Worm (Caenorhabditis elegans) whole organism, L1 larva: ENCODE measurements around the gene swt-4.
A peak's percentile ranks its signal among the peaks of the same experiment; 100 is the strongest.

Source experiments
- C04F5.9 ChIP-seq: sonication (generic microtip); optimal IDR thresholded peaks from 2 replicates; lab custom pipeline; 2016; ENCODE audit warnings: missing genetic modification characterization, missing compliant biosample characterization
- C16A3.4 ChIP-seq: fragments of 150-350 bp; optimal IDR thresholded peaks from 2 replicates; lab custom pipeline; 2014; ENCODE audit warnings: missing biosample characterization, missing genetic modification characterization
- aha-1 ChIP-seq: fragments of 150-350 bp; optimal IDR thresholded peaks from 2 replicates; lab custom pipeline; 2014; ENCODE audit warnings: missing biosample characterization, missing genetic modification characterization
- alr-1 ChIP-seq: fragments of 200-800 bp; sonication (Bioruptor generic); optimal IDR thresholded peaks from 2 replicates; lab custom pipeline; 2018; ENCODE audit warnings: borderline replicate concordance, mild to moderate bottlenecking, missing genetic modification characterization, missing compliant biosample characterization
- blmp-1 ChIP-seq: fragments of 150-350 bp; optimal IDR thresholded peaks from 2 replicates; lab custom pipeline; 2014; ENCODE audit warnings: missing biosample characterization, missing genetic modification characterization
- ceh-8 ChIP-seq: fragments of 200-800 bp; sonication (Bioruptor generic); optimal IDR thresholded peaks from 2 replicates; lab custom pipeline; 2018; ENCODE audit warnings: mild to moderate bottlenecking, missing genetic modification characterization, moderate library complexity, missing compliant biosample characterization
- ceh-82 ChIP-seq, 3 experiments: fragments of 150-350 bp in 1 of 3; sonication (generic microtip) in 2 of 3; optimal IDR thresholded peaks; 2 replicates each; lab custom pipeline; 2014 to 2017; ENCODE audit warnings: missing biosample characterization in 3 of 3, missing genetic modification characterization in 3 of 3
- ceh-88 ChIP-seq: fragments of 200-800 bp; sonication (Bioruptor generic); IDR thresholded peaks from 2 replicates; pipeline ENCODE4 v1.3.6; 2022; ENCODE audit warnings: missing genetic modification characterization, missing compliant biosample characterization
- ceh-90 ChIP-seq: sonication (generic microtip); optimal IDR thresholded peaks from 2 replicates; lab custom pipeline; 2016; ENCODE audit warnings: missing genetic modification characterization, missing compliant biosample characterization
- dpl-1 ChIP-seq, 3 experiments: fragments of 150-350 bp in 2 of 3; sonication (generic microtip) in 1 of 3; optimal IDR thresholded peaks; 2 replicates each; lab custom pipeline; 2014 to 2017; ENCODE audit warnings: missing biosample characterization in 3 of 3, missing genetic modification characterization in 3 of 3, missing genetic modification reagents in 3 of 3
- dsc-1 ChIP-seq: sonication (generic microtip); optimal IDR thresholded peaks from 2 replicates; lab custom pipeline; 2016; ENCODE audit warnings: mild to moderate bottlenecking, missing genetic modification characterization, missing compliant biosample characterization
- efl-1 ChIP-seq, 4 experiments: fragments of 150-350 bp; optimal IDR thresholded peaks in 3 of 4; peaks in 1 of 4; 1 replicate in 1 of 4; 2 replicates in 3 of 4; lab custom pipeline; 2014; ENCODE audit warnings: missing biosample characterization in 2 of 4, missing genetic modification characterization in 2 of 4, missing genetic modification reagents in 2 of 4
- efl-3 ChIP-seq: fragments of 200-800 bp; sonication (Bioruptor generic); optimal IDR thresholded peaks from 2 replicates; lab custom pipeline; 2018; ENCODE audit warnings: mild to moderate bottlenecking, missing genetic modification characterization, missing compliant biosample characterization
- elt-3 ChIP-seq, 6 experiments: fragments of 150-350 bp in 1 of 6; sonication (generic microtip); optimal IDR thresholded peaks; 2 replicates each; lab custom pipeline; 2017 to 2018; ENCODE audit warnings: missing biosample characterization in 6 of 6, missing genetic modification characterization in 6 of 6, inconsistent platforms in 1 of 6
- ets-5 ChIP-seq: fragments of 200-800 bp; sonication (Bioruptor generic); IDR thresholded peaks from 2 replicates; pipeline ENCODE4 v1.3.6; 2022; ENCODE audit warnings: missing genetic modification characterization, missing compliant biosample characterization
- fkh-10 ChIP-seq: sonication (generic microtip); optimal IDR thresholded peaks from 2 replicates; lab custom pipeline; 2017; ENCODE audit warnings: missing biosample characterization, missing genetic modification reagents, missing genetic modification characterization
- fkh-8 ChIP-seq: sonication (generic microtip); optimal IDR thresholded peaks from 2 replicates; lab custom pipeline; 2016; ENCODE audit warnings: mild to moderate bottlenecking, missing genetic modification characterization, missing compliant biosample characterization
- grh-1 ChIP-seq: fragments of 200-800 bp; sonication (Bioruptor generic); IDR thresholded peaks from 2 replicates; pipeline ENCODE4 v1.3.6; 2022; ENCODE audit warnings: missing genetic modification reagents, missing genetic modification characterization, missing compliant biosample characterization
- hlh-17 ChIP-seq: fragments of 200-800 bp; sonication (Bioruptor generic); optimal IDR thresholded peaks from 2 replicates; lab custom pipeline; 2018; ENCODE audit warnings: missing genetic modification characterization, mild to moderate bottlenecking, missing compliant biosample characterization, moderate library complexity, borderline replicate concordance
- hpl-2 ChIP-seq: fragments of 150-350 bp; optimal IDR thresholded peaks from 2 replicates; lab custom pipeline; 2014; ENCODE audit warnings: missing biosample characterization, missing genetic modification reagents, missing genetic modification characterization
- jun-1 ChIP-seq: fragments of 150-350 bp; optimal IDR thresholded peaks from 2 replicates; lab custom pipeline; 2014; ENCODE audit warnings: missing biosample characterization, missing genetic modification reagents, missing genetic modification characterization
- lin-14 ChIP-seq: fragments of 200-800 bp; sonication (Bioruptor generic); optimal IDR thresholded peaks from 2 replicates; lab custom pipeline; 2018; ENCODE audit warnings: mild to moderate bottlenecking, missing genetic modification characterization, moderate library complexity, missing compliant biosample characterization
- mab-9 ChIP-seq: fragments of 200-800 bp; sonication (Bioruptor generic); IDR thresholded peaks from 2 replicates; pipeline ENCODE4 v1.3.6; 2022; ENCODE audit warnings: missing genetic modification reagents, missing genetic modification characterization, missing compliant biosample characterization
- nhr-11 ChIP-seq: fragments of 150-350 bp; optimal IDR thresholded peaks from 2 replicates; lab custom pipeline; 2014; ENCODE audit warnings: missing biosample characterization, missing genetic modification characterization
- nhr-19 ChIP-seq: fragments of 200-800 bp; sonication (Bioruptor generic); conservative IDR thresholded peaks from 2 replicates; pipeline ENCODE4 v1.3.6; 2022; ENCODE audit warnings: missing genetic modification characterization, missing compliant biosample characterization
- nhr-237 ChIP-seq: fragments of 150-350 bp; optimal IDR thresholded peaks from 2 replicates; lab custom pipeline; 2014; ENCODE audit warnings: missing biosample characterization, missing genetic modification characterization
- nhr-28 ChIP-seq: fragments of 150-350 bp; optimal IDR thresholded peaks from 2 replicates; lab custom pipeline; 2014; ENCODE audit warnings: missing biosample characterization, missing genetic modification characterization
- nhr-47 ChIP-seq: sonication (generic microtip); optimal IDR thresholded peaks from 2 replicates; lab custom pipeline; 2016; ENCODE audit warnings: mild to moderate bottlenecking, missing genetic modification characterization, moderate library complexity, missing compliant biosample characterization
- nhr-71 ChIP-seq: sonication (generic microtip); optimal IDR thresholded peaks from 2 replicates; lab custom pipeline; 2016; ENCODE audit warnings: mild to moderate bottlenecking, missing genetic modification characterization, moderate library complexity, missing compliant biosample characterization
- nhr-76 ChIP-seq: sonication (generic microtip); optimal IDR thresholded peaks from 2 replicates; lab custom pipeline; 2017; ENCODE audit warnings: missing biosample characterization, missing genetic modification characterization
- nhr-84 ChIP-seq: sonication (generic microtip); optimal IDR thresholded peaks from 2 replicates; lab custom pipeline; 2017; ENCODE audit warnings: missing biosample characterization, missing genetic modification characterization
- nhr-90 ChIP-seq: sonication (generic microtip); optimal IDR thresholded peaks from 2 replicates; lab custom pipeline; 2016; ENCODE audit warnings: mild to moderate bottlenecking, missing genetic modification characterization, missing compliant biosample characterization; ENCODE audit not compliant: poor library complexity
- pag-3 ChIP-seq: sonication (generic microtip); optimal IDR thresholded peaks from 2 replicates; lab custom pipeline; 2017; ENCODE audit warnings: missing genetic modification characterization, mild to moderate bottlenecking, missing compliant biosample characterization, antibody characterized with exemption, borderline replicate concordance; ENCODE audit not compliant: insufficient read depth
- pax-3 ChIP-seq: fragments of 200-800 bp; sonication (Bioruptor generic); optimal IDR thresholded peaks from 2 replicates; lab custom pipeline; 2018; ENCODE audit warnings: mild to moderate bottlenecking, missing genetic modification characterization, moderate library complexity, missing compliant biosample characterization
- rnt-1 ChIP-seq: sonication (generic microtip); optimal IDR thresholded peaks from 2 replicates; lab custom pipeline; 2016; ENCODE audit warnings: mild to moderate bottlenecking, missing genetic modification characterization, moderate library complexity, missing compliant biosample characterization
- skn-1 ChIP-seq: fragments of 150-350 bp; optimal IDR thresholded peaks from 2 replicates; lab custom pipeline; 2014; ENCODE audit warnings: missing biosample characterization, missing genetic modification characterization
- snpc-4 ChIP-seq: fragments of 150-350 bp; optimal IDR thresholded peaks from 2 replicates; lab custom pipeline; 2014; ENCODE audit warnings: missing biosample characterization, missing genetic modification characterization
- snu-23 ChIP-seq: sonication (generic microtip); optimal IDR thresholded peaks from 2 replicates; lab custom pipeline; 2016; ENCODE audit warnings: missing genetic modification characterization, missing compliant biosample characterization
- sptf-1 ChIP-seq: fragments of 150-350 bp; optimal IDR thresholded peaks from 2 replicates; lab custom pipeline; 2014; ENCODE audit warnings: missing biosample characterization, missing genetic modification characterization
- swsn-7 ChIP-seq: sonication (generic microtip); optimal IDR thresholded peaks from 2 replicates; lab custom pipeline; 2016; ENCODE audit warnings: missing genetic modification characterization, missing compliant biosample characterization
- tbx-2 ChIP-seq: sonication (generic microtip); optimal IDR thresholded peaks from 2 replicates; lab custom pipeline; 2016; ENCODE audit warnings: missing genetic modification characterization, missing compliant biosample characterization
- tlp-1 ChIP-seq: fragments of 150-350 bp; optimal IDR thresholded peaks from 2 replicates; lab custom pipeline; 2014; ENCODE audit warnings: missing biosample characterization, missing genetic modification characterization
- unc-62 ChIP-seq: fragments of 150-350 bp; optimal IDR thresholded peaks from 2 replicates; lab custom pipeline; 2014; ENCODE audit warnings: missing biosample characterization, missing genetic modification reagents, missing genetic modification characterization
- unc-86 ChIP-seq: sonication (generic microtip); optimal IDR thresholded peaks from 2 replicates; lab custom pipeline; 2016; ENCODE audit warnings: missing genetic modification characterization, missing compliant biosample characterization
- unc-98 ChIP-seq: fragments of 200-800 bp; sonication (Bioruptor generic); IDR thresholded peaks from 2 replicates; pipeline ENCODE4 v1.3.6; 2022; ENCODE audit warnings: missing genetic modification characterization, missing compliant biosample characterization
- vab-15 ChIP-seq: sonication (generic microtip); optimal IDR thresholded peaks from 2 replicates; lab custom pipeline; 2017; ENCODE audit warnings: missing genotype, mild to moderate bottlenecking, missing genetic modification characterization, missing compliant biosample characterization
- zag-1 ChIP-seq: fragments of 150-350 bp; optimal IDR thresholded peaks from 2 replicates; lab custom pipeline; 2014; ENCODE audit warnings: missing biosample characterization, missing genetic modification characterization
- zip-4 ChIP-seq: fragments of 200-800 bp; sonication (Bioruptor generic); optimal IDR thresholded peaks from 2 replicates; lab custom pipeline; 2018; ENCODE audit warnings: mild to moderate bottlenecking, missing genetic modification characterization, moderate library complexity, missing compliant biosample characterization
- ztf-11 ChIP-seq, 2 experiments: sonication (generic microtip); optimal IDR thresholded peaks; 2 replicates each; lab custom pipeline; 2016 to 2017; ENCODE audit warnings: missing genetic modification characterization in 2 of 2, missing biosample characterization in 1 of 2, missing compliant biosample characterization in 1 of 2

Gene swt-4

ce11 chrIII:10634576-10634975 is 5.6 kb upstream of the swt-4 start:
- no peak for TF ChIP-seq nhr-47 (tag; lab: Kevin White, UChicago)
- no peak for TF ChIP-seq dpl-1 (GFP tag; optimal IDR thresholded peaks at IDR 0.05; lab: Kevin White, UChicago)
- TF ChIP-seq nhr-19 (GFP tag; lab: Robert Waterston, UW), result no peak
- TF ChIP-seq pax-3 (tag; lab: Kevin White, UChicago), result no peak
- no peak for TF ChIP-seq mab-9
- no peak for TF ChIP-seq blmp-1
- peak; percentile 51 for TF ChIP-seq rnt-1
- no peak for TF ChIP-seq sptf-1
- no peak for TF ChIP-seq efl-1 (optimal IDR thresholded peaks at IDR 0.05; lab: Kevin White, UChicago)
- peak in 1 of 2 experiments; percentile 53 for TF ChIP-seq efl-1 (GFP tag; optimal IDR thresholded peaks at IDR 0.05 in 1 of 2; lab: Kevin White, UChicago)
- TF ChIP-seq nhr-84 (tag; lab: Kevin White, UChicago), result no peak
- TF ChIP-seq C04F5.9 (tag; lab: Kevin White, UChicago), result no peak
- no peak for TF ChIP-seq ets-5
- TF ChIP-seq pag-3 (tag; lab: Kevin White, UChicago), result no peak
- TF ChIP-seq dsc-1 (tag; lab: Kevin White, UChicago), result no peak
- no peak for TF ChIP-seq aha-1 (tag; lab: Kevin White, UChicago)
- TF ChIP-seq grh-1 (GFP tag; lab: Robert Waterston, UW), result no peak
- peak in 1 of 3 experiments; percentile 2 for TF ChIP-seq ceh-82 (tag; optimal IDR thresholded peaks at IDR 0.05; lab: Kevin White, UChicago)
- TF ChIP-seq nhr-90 (tag; lab: Kevin White, UChicago), result no peak
- TF ChIP-seq lin-14 (GFP tag; lab: Kevin White, UChicago), result no peak
- no peak for TF ChIP-seq alr-1 (tag; lab: Kevin White, UChicago)
- no peak for TF ChIP-seq C16A3.4 (tag; lab: Kevin White, UChicago)

ce11 chrIII:10634034-10634433 is 5.1 kb upstream of the swt-4 start:
- TF ChIP-seq grh-1 (GFP tag; lab: Robert Waterston, UW) (peak; percentile 86), unc-98 (GFP tag; lab: Robert Waterston, UW) (peak; percentile 59), ceh-8 (peak; percentile 98), snu-23 (GFP tag; lab: Kevin White, UChicago) (peak; percentile 86), snpc-4 (tag; lab: Kevin White, UChicago) (peak; percentile 77), efl-3 (GFP tag; lab: Kevin White, UChicago) (no peak), unc-62 (GFP tag; lab: Kevin White, UChicago) (no peak), nhr-11 (tag; lab: Kevin White, UChicago) (peak; percentile 68), ceh-88 (GFP tag; lab: Robert Waterston, UW) (peak; percentile 52; the same call in 1 of the 2 replicates), jun-1 (peak; percentile 87), unc-86 (tag; lab: Kevin White, UChicago) (peak; percentile 91), pag-3 (tag; lab: Kevin White, UChicago) (no peak), swsn-7 (tag; lab: Kevin White, UChicago) (peak; percentile 92), nhr-76 (tag; lab: Kevin White, UChicago) (no peak), nhr-28 (no peak), elt-3 (tag; optimal IDR thresholded peaks at IDR 0.05; lab: Kevin White, UChicago) (peak in 2 of 6 experiments; percentile 28 to 56), tlp-1 (no peak), ztf-11 (tag; optimal IDR thresholded peaks at IDR 0.05; lab: Kevin White, UChicago) (peak in 1 of 2 experiments; percentile 82), efl-1 (optimal IDR thresholded peaks at IDR 0.05; lab: Kevin White, UChicago) (peak; percentile 75 to 82), efl-1 (GFP tag; optimal IDR thresholded peaks at IDR 0.05 in 1 of 2; lab: Kevin White, UChicago) (peak in 1 of 2 experiments; percentile 61), aha-1 (tag; lab: Kevin White, UChicago) (peak; percentile 91), ceh-90 (no peak), hpl-2 (GFP tag; lab: Kevin White, UChicago) (no peak), vab-15 (tag; lab: Kevin White, UChicago) (no peak), nhr-71 (peak; percentile 94), fkh-10 (GFP tag; lab: Kevin White, UChicago) (peak; percentile 75), dsc-1 (tag; lab: Kevin White, UChicago) (peak; percentile 79), hlh-17 (no peak), nhr-19 (GFP tag; lab: Robert Waterston, UW) (peak; percentile 83), nhr-237 (peak; percentile 7), fkh-8 (peak; percentile 96), zag-1 (no peak), skn-1 (peak; percentile 67), zip-4 (peak; percentile 72), tbx-2 (tag; lab: Kevin White, UChicago) (peak; percentile 91)
